Fruit fly (Drosophila melanogaster): Measurements from ENCODE around the gene CG42674.

Gene CG42674

dm6 chr3L:20185206-20185868 is 12.8 kb downstream of the CG42674 start:
- TF ChIP-seq EcR (GFP tag; optimal IDR thresholded peaks at IDR 0.05) (no peak), psq (optimal IDR thresholded peaks at IDR 0.05) (no peak), usp (GFP tag; optimal IDR thresholded peaks at IDR 0.05) (no peak), Dll (optimal IDR thresholded peaks at IDR 0.05) (no peak), CG8478 (optimal IDR thresholded peaks at IDR 0.05) (no peak), pan (optimal IDR thresholded peaks at IDR 0.05) (no peak)

- TF ChIP-seq EcR (GFP tag; optimal IDR thresholded peaks at IDR 0.05) (no peak), pan (optimal IDR thresholded peaks at IDR 0.05) (no peak), CG8478 (optimal IDR thresholded peaks at IDR 0.05) (no peak), psq (optimal IDR thresholded peaks at IDR 0.05) (no peak), Dll (optimal IDR thresholded peaks at IDR 0.05) (no peak), usp (GFP tag; optimal IDR thresholded peaks at IDR 0.05) (no peak)
Observed at dm6 chr3L:20183345-20184088, 14.6 kb downstream of the CG42674 start.

dm6 chr3L:20182799-20183198 is 15.3 kb downstream of the CG42674 start:
- TF ChIP-seq EcR (GFP tag; optimal IDR thresholded peaks at IDR 0.05) (no peak), usp (GFP tag; optimal IDR thresholded peaks at IDR 0.05) (no peak), pan (optimal IDR thresholded peaks at IDR 0.05) (no peak), CG8478 (optimal IDR thresholded peaks at IDR 0.05) (no peak), Dll (optimal IDR thresholded peaks at IDR 0.05) (no peak), psq (optimal IDR thresholded peaks at IDR 0.05) (no peak)

dm6 chr3L:20178101-20178500 is 20.0 kb downstream of the CG42674 start:
- TF ChIP-seq usp (GFP tag; optimal IDR thresholded peaks at IDR 0.05), result no peak
- no peak for TF ChIP-seq pan (optimal IDR thresholded peaks at IDR 0.05)
- no peak for TF ChIP-seq Dll (optimal IDR thresholded peaks at IDR 0.05)
- TF ChIP-seq EcR (GFP tag; optimal IDR thresholded peaks at IDR 0.05), result no peak
- TF ChIP-seq CG8478 (optimal IDR thresholded peaks at IDR 0.05), result no peak
- no peak for TF ChIP-seq psq (optimal IDR thresholded peaks at IDR 0.05)

dm6 chr3L:20177697-20178096 is 20.4 kb downstream of the CG42674 start:
- TF ChIP-seq CG8478 (optimal IDR thresholded peaks at IDR 0.05) (no peak), usp (GFP tag; optimal IDR thresholded peaks at IDR 0.05) (no peak), Dll (optimal IDR thresholded peaks at IDR 0.05) (no peak), EcR (GFP tag; optimal IDR thresholded peaks at IDR 0.05) (no peak), pan (optimal IDR thresholded peaks at IDR 0.05) (no peak), psq (optimal IDR thresholded peaks at IDR 0.05) (no peak)

- TF ChIP-seq psq (optimal IDR thresholded peaks at IDR 0.05), result no peak
- no peak for TF ChIP-seq Dll (optimal IDR thresholded peaks at IDR 0.05)
- TF ChIP-seq EcR (GFP tag; optimal IDR thresholded peaks at IDR 0.05), result no peak
Observed at dm6 chr3L:20168152-20168551, 30.0 kb downstream of the CG42674 start.

- no peak for TF ChIP-seq psq (optimal IDR thresholded peaks at IDR 0.05)
- no peak for TF ChIP-seq EcR (GFP tag; optimal IDR thresholded peaks at IDR 0.05)
- TF ChIP-seq Dll (optimal IDR thresholded peaks at IDR 0.05), result no peak
- TF ChIP-seq usp (GFP tag; optimal IDR thresholded peaks at IDR 0.05), result no peak
- no peak for TF ChIP-seq pan (optimal IDR thresholded peaks at IDR 0.05)
- TF ChIP-seq CG8478 (optimal IDR thresholded peaks at IDR 0.05), result no peak
Observed at dm6 chr3L:20140589-20141207, 57.4 kb downstream of the CG42674 start, which contains the start of gene CG7328. Gene CG7328, minus strand, starts transcription at chr3L:20140607.

dm6 chr3L:20138327-20138726 is 59.8 kb downstream of the CG42674 start:
- TF ChIP-seq psq (optimal IDR thresholded peaks at IDR 0.05), result no peak
- no peak for TF ChIP-seq usp (GFP tag; optimal IDR thresholded peaks at IDR 0.05)
- TF ChIP-seq Dll (optimal IDR thresholded peaks at IDR 0.05), result no peak
- no peak for TF ChIP-seq pan (optimal IDR thresholded peaks at IDR 0.05)
- no peak for TF ChIP-seq EcR (GFP tag; optimal IDR thresholded peaks at IDR 0.05)
- TF ChIP-seq CG8478 (optimal IDR thresholded peaks at IDR 0.05), result no peak

- no peak for TF ChIP-seq usp (GFP tag; optimal IDR thresholded peaks at IDR 0.05)
- no peak for TF ChIP-seq Dll (optimal IDR thresholded peaks at IDR 0.05)
- TF ChIP-seq psq (optimal IDR thresholded peaks at IDR 0.05), result no peak
- no peak for TF ChIP-seq CG8478 (optimal IDR thresholded peaks at IDR 0.05)
- no peak for TF ChIP-seq EcR (GFP tag; optimal IDR thresholded peaks at IDR 0.05)
- no peak for TF ChIP-seq pan (optimal IDR thresholded peaks at IDR 0.05)
Observed at dm6 chr3L:20133168-20133567, 64.9 kb downstream of the CG42674 start, which contains the start of gene CG7335. Gene CG7335, minus strand, starts transcription at chr3L:20133268.

- TF ChIP-seq usp (GFP tag; optimal IDR thresholded peaks at IDR 0.05), result no peak
- no peak for TF ChIP-seq EcR (GFP tag; optimal IDR thresholded peaks at IDR 0.05)
- TF ChIP-seq Dll (optimal IDR thresholded peaks at IDR 0.05), result no peak
- TF ChIP-seq psq (optimal IDR thresholded peaks at IDR 0.05), result no peak
- no peak for TF ChIP-seq pan (optimal IDR thresholded peaks at IDR 0.05)
- TF ChIP-seq CG8478 (optimal IDR thresholded peaks at IDR 0.05), result no peak
Observed at dm6 chr3L:20131643-20132042, 66.5 kb downstream of the CG42674 start, which contains the start of gene obst-J. Gene obst-J, minus strand, starts transcription at chr3L:20131743.

- no peak for TF ChIP-seq psq (optimal IDR thresholded peaks at IDR 0.05)
- TF ChIP-seq Dll (optimal IDR thresholded peaks at IDR 0.05), result no peak
- no peak for TF ChIP-seq usp (GFP tag; optimal IDR thresholded peaks at IDR 0.05)
- TF ChIP-seq pan (optimal IDR thresholded peaks at IDR 0.05), result no peak
- TF ChIP-seq CG8478 (optimal IDR thresholded peaks at IDR 0.05), result no peak
Observed at dm6 chr3L:20129032-20129431, 69.1 kb downstream of the CG42674 start, which contains the start of gene gig. Gene gig, plus strand, starts transcription at chr3L:20129181.

dm6 chr3L:20127281-20127680 is 70.8 kb downstream of the CG42674 start, which contains the start of gene CG7365:
Gene CG7365, minus strand, starts transcription at chr3L:20127381.
- TF ChIP-seq Dll (optimal IDR thresholded peaks at IDR 0.05) (no peak), EcR (GFP tag; optimal IDR thresholded peaks at IDR 0.05) (no peak), psq (optimal IDR thresholded peaks at IDR 0.05) (no peak), usp (GFP tag; optimal IDR thresholded peaks at IDR 0.05) (no peak), CG8478 (optimal IDR thresholded peaks at IDR 0.05) (no peak), pan (optimal IDR thresholded peaks at IDR 0.05) (no peak)
